Fruit fly (Drosophila melanogaster) whole organism, prepupa: ENCODE measurements around the gene Bub1.

Experiments
- Blimp-1 ChIP-seq: fragments of 200-800 bp; sonication (Bioruptor generic); optimal IDR thresholded peaks from 3 replicates; lab custom pipeline; 2017; ENCODE audit warnings: missing biosample characterization, missing genetic modification characterization, mild to moderate bottlenecking, moderate library complexity, missing genetic modification reagents
- CG10631 ChIP-seq: fragments of 200-800 bp; sonication (Bioruptor generic); optimal IDR thresholded peaks from 2 replicates; lab custom pipeline; 2016; ENCODE audit warnings: missing biosample characterization, missing genetic modification characterization
- CG11294 ChIP-seq: fragments of 200-800 bp; sonication (Bioruptor generic); IDR thresholded peaks from 2 replicates; pipeline ENCODE4 v1.3.6; 2022; ENCODE audit warnings: missing biosample characterization, missing genetic modification characterization
- CG11902 ChIP-seq: fragments of 200-800 bp; sonication (Bioruptor generic); optimal IDR thresholded peaks from 3 replicates; lab custom pipeline; 2016; ENCODE audit warnings: missing biosample characterization, missing genetic modification characterization
- CG15336 ChIP-seq: fragments of 200-800 bp; sonication (Bioruptor generic); IDR thresholded peaks from 2 replicates; pipeline ENCODE4 v1.3.6; 2022; ENCODE audit warnings: missing biosample characterization, missing genetic modification characterization
- CG31627 ChIP-seq: fragments of 200-800 bp; sonication (Bioruptor generic); optimal IDR thresholded peaks from 3 replicates; lab custom pipeline; 2016; ENCODE audit warnings: missing biosample characterization, missing genetic modification characterization
- CG32006 ChIP-seq: fragments of 200-800 bp; sonication (Bioruptor generic); optimal IDR thresholded peaks from 3 replicates; lab custom pipeline; 2017; ENCODE audit warnings: missing biosample characterization, mild to moderate bottlenecking, missing genetic modification characterization
- CG34406 ChIP-seq: fragments of 200-800 bp; sonication (Bioruptor generic); optimal IDR thresholded peaks from 3 replicates; lab custom pipeline; 2016; ENCODE audit warnings: missing biosample characterization, missing genetic modification characterization
- CG3919 ChIP-seq: fragments of 200-800 bp; sonication (Bioruptor generic); optimal IDR thresholded peaks from 3 replicates; lab custom pipeline; 2016; ENCODE audit warnings: missing biosample characterization, missing genetic modification characterization
- CG4318 ChIP-seq: fragments of 200-800 bp; sonication (Bioruptor generic); optimal IDR thresholded peaks from 3 replicates; lab custom pipeline; 2017; ENCODE audit warnings: missing biosample characterization, mild to moderate bottlenecking, missing genetic modification characterization
- CG6163 ChIP-seq: fragments of 200-800 bp; sonication (Bioruptor generic); IDR thresholded peaks from 3 replicates; pipeline ENCODE4 v1.3.6; 2022; ENCODE audit warnings: missing biosample characterization, missing genetic modification characterization
- CG6276 ChIP-seq: fragments of 200-800 bp; sonication (Bioruptor generic); optimal IDR thresholded peaks from 2 replicates; lab custom pipeline; 2017; ENCODE audit warnings: missing biosample characterization, mild to moderate bottlenecking, missing genetic modification characterization
- CG6808 ChIP-seq: fragments of 200-800 bp; sonication (Bioruptor generic); optimal IDR thresholded peaks from 3 replicates; lab custom pipeline; 2017; ENCODE audit warnings: missing biosample characterization, missing genetic modification characterization, mild to moderate bottlenecking, moderate library complexity, missing genetic modification reagents
- CG7368 ChIP-seq: fragments of 200-800 bp; sonication (Bioruptor generic); optimal IDR thresholded peaks from 3 replicates; lab custom pipeline; 2016; ENCODE audit warnings: missing biosample characterization, missing genetic modification characterization
- CG8319 ChIP-seq: fragments of 200-800 bp; sonication (Bioruptor generic); optimal IDR thresholded peaks from 3 replicates; lab custom pipeline; 2016; ENCODE audit warnings: missing biosample characterization, missing genetic modification characterization
- CG8632 ChIP-seq: fragments of 200-800 bp; sonication (Bioruptor generic); optimal IDR thresholded peaks from 3 replicates; lab custom pipeline; 2016; ENCODE audit warnings: missing biosample characterization, missing genetic modification characterization
- CG9139 ChIP-seq: fragments of 200-800 bp; sonication (Bioruptor generic); optimal IDR thresholded peaks from 3 replicates; lab custom pipeline; 2017; ENCODE audit warnings: missing biosample characterization, mild to moderate bottlenecking, missing genetic modification characterization
- Eip78C ChIP-seq: fragments of 200-800 bp; sonication (Bioruptor generic); peaks from one replicate; lab custom pipeline; 2016; ENCODE audit warnings: missing biosample characterization, missing genetic modification characterization
- Eip93F ChIP-seq: fragments of 200-800 bp; sonication (Bioruptor generic); optimal IDR thresholded peaks from 2 replicates; lab custom pipeline; 2016; ENCODE audit warnings: missing biosample characterization, mild to moderate bottlenecking, missing genetic modification characterization
- Ets96B ChIP-seq: fragments of 200-800 bp; optimal IDR thresholded peaks from 2 replicates; lab custom pipeline; 2019; ENCODE audit warnings: missing biosample characterization, mild to moderate bottlenecking, missing genetic modification characterization, moderate library complexity
- Gug ChIP-seq: fragments of 200-800 bp; sonication (Bioruptor generic); IDR thresholded peaks from 2 replicates; pipeline ENCODE4 v1.3.6; 2022; ENCODE audit warnings: missing biosample characterization, missing genetic modification characterization
- Hr38 ChIP-seq: sonication (Bioruptor generic); optimal IDR thresholded peaks from 2 replicates; lab custom pipeline; 2016; ENCODE audit warnings: missing biosample characterization, missing genetic modification characterization
- Hr39 ChIP-seq: fragments of 200-800 bp; sonication (Bioruptor generic); optimal IDR thresholded peaks from 2 replicates; lab custom pipeline; 2016; ENCODE audit warnings: missing biosample characterization, missing genetic modification characterization
- Hr4 ChIP-seq: fragments of 200-800 bp; sonication (Bioruptor generic); optimal IDR thresholded peaks from 3 replicates; lab custom pipeline; 2016; ENCODE audit warnings: missing biosample characterization, missing genetic modification characterization
- Lpt ChIP-seq: fragments of 200-800 bp; sonication (Bioruptor generic); optimal IDR thresholded peaks from 3 replicates; lab custom pipeline; 2016; ENCODE audit warnings: missing biosample characterization, missing genetic modification characterization
- Met ChIP-seq: fragments of 200-800 bp; sonication (Bioruptor generic); optimal IDR thresholded peaks from 3 replicates; lab custom pipeline; 2016; ENCODE audit warnings: missing biosample characterization, missing genetic modification characterization
- OdsH ChIP-seq: fragments of 200-800 bp; sonication (Bioruptor generic); optimal IDR thresholded peaks from 3 replicates; lab custom pipeline; 2016; ENCODE audit warnings: missing biosample characterization, missing genetic modification characterization
- Smox ChIP-seq: fragments of 200-800 bp; sonication (Bioruptor generic); optimal IDR thresholded peaks from 3 replicates; lab custom pipeline; 2016; ENCODE audit warnings: missing biosample characterization, missing genetic modification characterization
- Sox102F ChIP-seq: fragments of 200-800 bp; sonication (Bioruptor generic); optimal IDR thresholded peaks from 2 replicates; lab custom pipeline; 2016; ENCODE audit warnings: missing biosample characterization, mild to moderate bottlenecking, missing genetic modification characterization
- Sox14 ChIP-seq: fragments of 200-800 bp; sonication (Bioruptor generic); optimal IDR thresholded peaks from 3 replicates; lab custom pipeline; 2016; ENCODE audit warnings: missing biosample characterization, missing genetic modification characterization
- Sox15 ChIP-seq: fragments of 200-800 bp; sonication (Bioruptor generic); optimal IDR thresholded peaks from 3 replicates; lab custom pipeline; 2016; ENCODE audit warnings: missing biosample characterization, missing genetic modification characterization
- acj6 ChIP-seq: fragments of 200-800 bp; sonication (Bioruptor generic); optimal IDR thresholded peaks from 3 replicates; lab custom pipeline; 2016; ENCODE audit warnings: missing biosample characterization, missing genetic modification characterization
- eg ChIP-seq: fragments of 200-800 bp; sonication (Bioruptor generic); IDR thresholded peaks from 3 replicates; pipeline ENCODE4 v1.3.6; 2022; ENCODE audit warnings: missing biosample characterization, missing genetic modification characterization
- esn ChIP-seq: fragments of 200-800 bp; sonication (Bioruptor generic); optimal IDR thresholded peaks from 2 replicates; lab custom pipeline; 2016; ENCODE audit warnings: missing biosample characterization, mild to moderate bottlenecking, missing genetic modification characterization, moderate library complexity
- fd85E ChIP-seq: fragments of 200-800 bp; sonication (Bioruptor generic); optimal IDR thresholded peaks from 3 replicates; lab custom pipeline; 2016; ENCODE audit warnings: missing biosample characterization, missing genetic modification characterization
- fkh ChIP-seq: fragments of 200-800 bp; sonication (Bioruptor generic); optimal IDR thresholded peaks from 3 replicates; lab custom pipeline; 2017; ENCODE audit warnings: missing biosample characterization, mild to moderate bottlenecking, missing genetic modification characterization, moderate library complexity
- net ChIP-seq: fragments of 200-800 bp; sonication (Bioruptor generic); optimal IDR thresholded peaks from 3 replicates; lab custom pipeline; 2016; ENCODE audit warnings: missing biosample characterization, missing genetic modification characterization
- pdm3 ChIP-seq: fragments of 200-800 bp; sonication (Bioruptor generic); optimal IDR thresholded peaks from 3 replicates; lab custom pipeline; 2016; ENCODE audit warnings: missing biosample characterization, missing genetic modification characterization
- salr ChIP-seq, 2 experiments: fragments of 200-800 bp; sonication (Bioruptor generic); optimal IDR thresholded peaks; 3 replicates each; lab custom pipeline; 2016 to 2018; ENCODE audit warnings: missing biosample characterization in 2 of 2, missing genetic modification characterization in 2 of 2, mild to moderate bottlenecking in 1 of 2
- spab ChIP-seq: fragments of 200-800 bp; sonication (Bioruptor generic); optimal IDR thresholded peaks from 2 replicates; lab custom pipeline; 2017; ENCODE audit warnings: missing biosample characterization, mild to moderate bottlenecking, missing genetic modification characterization, missing genetic modification reagents
- ss ChIP-seq, 2 experiments: fragments of 200-800 bp; sonication (Bioruptor generic); optimal IDR thresholded peaks; 2 replicates in 1 of 2; 3 replicates in 1 of 2; lab custom pipeline; 2017 to 2018; ENCODE audit warnings: mild to moderate bottlenecking in 2 of 2, missing biosample characterization in 2 of 2, missing genetic modification characterization in 2 of 2, moderate library complexity in 1 of 2
- svp ChIP-seq: fragments of 200-800 bp; sonication (Bioruptor generic); peaks from one replicate; lab custom pipeline; 2016; ENCODE audit warnings: missing biosample characterization, missing genetic modification characterization
- vri ChIP-seq: fragments of 200-800 bp; sonication (Bioruptor generic); optimal IDR thresholded peaks from 3 replicates; lab custom pipeline; 2016; ENCODE audit warnings: missing biosample characterization, mild to moderate bottlenecking, missing genetic modification characterization

Bub1 gene

dm6 chr2L:5249766-5250165 lies 28.9 kb upstream of the Bub1 start (continued):
- TF ChIP-seq CG3919 (GFP tag; lab: Kevin White, UChicago) (peak; percentile 76), fkh (no peak), fd85E (no peak), esn (GFP tag; lab: Kevin White, UChicago) (peak; percentile 79), CG8319 (GFP tag; lab: Kevin White, UChicago) (no peak), Hr38 (no peak), vri (peak; percentile 93), CG11902 (GFP tag; lab: Kevin White, UChicago) (peak; percentile 25)

DNA sequence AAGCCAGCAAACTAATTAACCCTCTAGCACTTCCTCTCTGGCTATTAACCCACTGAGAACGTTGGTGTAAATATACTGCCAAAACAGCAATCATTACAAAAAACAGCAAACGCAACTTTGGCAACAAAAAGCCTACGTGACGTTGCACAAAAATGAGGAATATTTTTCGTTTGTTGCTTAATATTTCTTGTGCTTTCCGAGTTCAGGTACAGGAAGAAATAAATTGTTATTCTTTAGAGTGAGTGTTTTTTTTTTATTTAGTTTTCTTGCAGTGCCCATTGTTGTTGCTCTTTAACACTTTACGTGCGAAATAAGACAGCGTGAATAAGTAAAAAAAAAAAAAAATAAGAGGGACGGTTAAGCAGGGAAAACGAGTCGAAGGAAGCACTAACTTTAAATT lies 27.5 kb upstream of the Bub1 start:
- no peak for TF ChIP-seq CG34406 (GFP tag; lab: Kevin White, UChicago)
- peak; percentile 63 for TF ChIP-seq Eip78C (GFP tag; lab: Kevin White, UChicago)
- peak; percentile 67 for TF ChIP-seq svp (GFP tag; lab: Kevin White, UChicago)
- peak; percentile 12 for TF ChIP-seq Met (GFP tag; lab: Kevin White, UChicago)
- peak; percentile 49 for TF ChIP-seq vri
- TF ChIP-seq esn (GFP tag; lab: Kevin White, UChicago), result peak; percentile 28
- TF ChIP-seq Smox (GFP tag; lab: Kevin White, UChicago), result peak; percentile 9
- TF ChIP-seq Lpt (GFP tag; lab: Kevin White, UChicago), result no peak
- peak; percentile 2 for TF ChIP-seq OdsH (GFP tag; lab: Kevin White, UChicago)
- peak; percentile 15 for TF ChIP-seq CG7368 (GFP tag; lab: Kevin White, UChicago)
- no peak for TF ChIP-seq Eip93F (GFP tag; lab: Kevin White, UChicago)
- TF ChIP-seq acj6 (GFP tag; lab: Kevin White, UChicago), result no peak
- TF ChIP-seq Hr39, result peak; percentile 39
- TF ChIP-seq Sox102F (GFP tag; lab: Kevin White, UChicago), result peak; percentile 54
- no peak for TF ChIP-seq pdm3 (GFP tag; lab: Kevin White, UChicago)
- TF ChIP-seq Sox14 (GFP tag; lab: Kevin White, UChicago), result peak; percentile 8
- peak; percentile 10 for TF ChIP-seq CG31627 (GFP tag; lab: Kevin White, UChicago)

DNA sequence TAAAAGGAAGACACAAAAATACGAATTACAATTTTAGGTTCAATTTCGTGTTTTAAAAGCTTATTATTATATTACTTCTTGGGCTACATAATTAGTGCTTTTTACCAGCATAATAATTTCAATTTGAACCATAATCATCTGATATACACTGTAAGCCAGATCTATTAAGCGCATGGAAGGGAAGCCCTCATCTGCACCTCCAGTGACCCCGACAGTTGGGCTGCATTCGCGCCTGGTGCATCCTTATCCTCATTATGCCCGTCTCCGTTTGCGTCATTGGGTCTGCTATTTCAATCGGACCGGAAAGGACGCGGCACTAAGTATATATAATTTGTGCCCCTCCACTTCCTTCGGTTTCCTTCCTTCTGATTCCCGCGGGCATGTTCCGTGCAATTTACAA lies 26.9 kb upstream of the Bub1 start:
- TF ChIP-seq pdm3 (GFP tag; lab: Kevin White, UChicago) (peak; percentile 5), CG11294 (no peak), CG8632 (GFP tag; lab: Kevin White, UChicago) (no peak), ss (GFP tag; optimal IDR thresholded peaks at IDR 0.05; lab: Kevin White, UChicago) (no peak), net (no peak), Ets96B (tag; lab: Kevin White, UChicago) (peak; percentile 29), svp (GFP tag; lab: Kevin White, UChicago) (peak; percentile 64), spab (GFP tag; lab: Kevin White, UChicago) (no peak), CG6163 (no peak), Eip78C (GFP tag; lab: Kevin White, UChicago) (peak; percentile 53)

DNA sequence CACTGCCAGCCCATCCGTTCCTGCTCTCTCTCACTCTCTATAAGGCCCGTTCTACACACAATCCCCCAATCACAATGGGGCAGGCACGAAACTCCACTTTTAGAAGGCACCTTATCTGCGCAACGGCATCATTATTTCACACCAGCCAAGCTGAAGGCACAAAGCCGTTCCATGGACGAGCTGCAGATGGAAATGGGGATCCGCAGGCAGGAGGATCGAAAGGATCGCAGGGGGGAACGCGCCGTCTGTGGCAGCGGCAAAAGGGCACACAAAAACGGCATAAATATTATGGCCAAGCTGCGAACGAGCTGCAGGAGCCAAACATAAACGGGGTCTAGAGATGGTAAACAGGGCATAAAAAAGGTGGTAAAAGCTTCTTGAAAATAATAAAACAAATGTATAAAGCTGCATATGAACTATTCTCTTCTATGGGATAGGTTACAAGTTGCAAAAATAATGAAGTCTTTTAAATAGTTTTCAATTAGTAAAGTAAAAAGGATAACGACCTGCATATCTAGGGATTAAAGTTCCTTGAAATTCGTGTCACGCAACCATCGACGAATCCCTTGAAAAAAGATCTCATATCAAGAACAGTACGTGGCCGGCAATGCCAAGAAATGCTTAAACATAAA lies 26.1 kb upstream of the Bub1 start:
- TF ChIP-seq CG6808 (GFP tag; lab: Kevin White, UChicago), result peak; percentile 67
- TF ChIP-seq Hr4, result no peak
- TF ChIP-seq CG7368 (GFP tag; lab: Kevin White, UChicago), result peak; percentile 23
- TF ChIP-seq CG6276 (GFP tag; lab: Kevin White, UChicago), result no peak
- peak in 1 of 2 experiments; percentile 48 for TF ChIP-seq salr (GFP tag; optimal IDR thresholded peaks at IDR 0.05; lab: Kevin White, UChicago)
- peak; percentile 2 for TF ChIP-seq CG32006
- TF ChIP-seq CG34406 (GFP tag; lab: Kevin White, UChicago), result peak; percentile 51
- TF ChIP-seq Sox15 (GFP tag; lab: Kevin White, UChicago), result no peak
- TF ChIP-seq vri, result peak; percentile 81
- TF ChIP-seq CG11902 (GFP tag; lab: Kevin White, UChicago), result no peak
- peak; percentile 74 for TF ChIP-seq Ets96B (tag; lab: Kevin White, UChicago)
- TF ChIP-seq fkh, result no peak
- peak; percentile 60 for TF ChIP-seq Hr39
- peak; percentile 91 for TF ChIP-seq Eip78C (GFP tag; lab: Kevin White, UChicago)
- peak; percentile 19 for TF ChIP-seq CG9139 (GFP tag; lab: Kevin White, UChicago)
- TF ChIP-seq eg (GFP tag; lab: Robert Waterston, UW), result no peak
- TF ChIP-seq Eip93F (GFP tag; lab: Kevin White, UChicago), result peak; percentile 43
- TF ChIP-seq CG8632 (GFP tag; lab: Kevin White, UChicago), result peak; percentile 52
- TF ChIP-seq fd85E, result no peak
- peak; percentile 32 for TF ChIP-seq Blimp-1 (GFP tag; lab: Kevin White, UChicago)
- peak; percentile 65 to 78 for TF ChIP-seq ss (GFP tag; optimal IDR thresholded peaks at IDR 0.05; lab: Kevin White, UChicago)
- TF ChIP-seq CG4318, result no peak
- TF ChIP-seq OdsH (GFP tag; lab: Kevin White, UChicago), result peak; percentile 37
- peak; percentile 85 for TF ChIP-seq esn (GFP tag; lab: Kevin White, UChicago)
- no peak for TF ChIP-seq Gug
- no peak for TF ChIP-seq Hr38
- TF ChIP-seq CG15336 (GFP tag; lab: Robert Waterston, UW), result no peak
- TF ChIP-seq CG10631 (GFP tag; lab: Kevin White, UChicago), result peak; percentile 73
- no peak for TF ChIP-seq Lpt (GFP tag; lab: Kevin White, UChicago)
- TF ChIP-seq pdm3 (GFP tag; lab: Kevin White, UChicago), result peak; percentile 60
